Worm (Caenorhabditis elegans): ENCODE data around the gene nhr-44.

The nhr-44 gene

DNA sequence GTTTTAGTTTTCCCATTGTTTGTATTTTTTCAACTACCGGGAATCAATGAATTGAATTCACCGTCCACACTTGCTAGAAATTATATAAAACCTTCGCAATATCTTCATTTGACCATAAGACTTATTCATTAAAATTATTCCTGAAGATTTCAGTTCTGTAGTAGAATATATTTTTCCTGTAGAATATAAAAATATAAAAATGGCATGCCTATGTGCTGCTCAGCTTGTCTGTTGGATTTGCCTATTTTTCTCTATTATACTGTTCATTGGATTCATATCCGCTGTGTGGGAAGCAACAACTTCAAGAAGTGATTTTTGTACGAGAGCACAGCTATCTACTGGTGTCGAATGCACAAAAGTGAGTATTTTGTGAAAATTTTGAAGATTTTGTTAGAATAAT, 27.8 kb upstream of the nhr-44 start, which contains the start of gene F59E11.6:
F59E11.6 (plus strand) TSS at position 111 of the 400 bp plus-strand sequence.
- TF ChIP-seq hmg-4 (GFP tag; optimal IDR thresholded peaks at IDR 0.05) (no peak), ceh-36 (tag; optimal IDR thresholded peaks at IDR 0.05) (no peak), hmbx-1 (tag; optimal IDR thresholded peaks at IDR 0.05) (no peak), tra-4 (tag; optimal IDR thresholded peaks at IDR 0.05) (no peak), F13C5.2 (tag; optimal IDR thresholded peaks at IDR 0.05) (no peak), ceh-13 (GFP tag; optimal IDR thresholded peaks at IDR 0.05) (no peak), ets-7 (tag; optimal IDR thresholded peaks at IDR 0.05) (no peak), tbx-11 (GFP tag; IDR thresholded peaks at IDR 0.05) (no peak), scrt-1 (GFP tag; IDR thresholded peaks at IDR 0.05) (no peak), pes-1 (GFP tag; IDR thresholded peaks at IDR 0.05) (no peak), sea-1 (GFP tag; conservative IDR thresholded peaks at IDR 0.05) (no peak), B0310.2 (tag; optimal IDR thresholded peaks at IDR 0.05) (no peak), flt-1 (GFP tag; IDR thresholded peaks at IDR 0.05) (no peak), tbx-37 (GFP tag; conservative IDR thresholded peaks at IDR 0.05) (no peak), aly-1 (tag; optimal IDR thresholded peaks at IDR 0.05) (no peak), hnd-1 (tag; optimal IDR thresholded peaks at IDR 0.05) (no peak), ama-1 (optimal IDR thresholded peaks at IDR 0.05) (no peak)

DNA sequence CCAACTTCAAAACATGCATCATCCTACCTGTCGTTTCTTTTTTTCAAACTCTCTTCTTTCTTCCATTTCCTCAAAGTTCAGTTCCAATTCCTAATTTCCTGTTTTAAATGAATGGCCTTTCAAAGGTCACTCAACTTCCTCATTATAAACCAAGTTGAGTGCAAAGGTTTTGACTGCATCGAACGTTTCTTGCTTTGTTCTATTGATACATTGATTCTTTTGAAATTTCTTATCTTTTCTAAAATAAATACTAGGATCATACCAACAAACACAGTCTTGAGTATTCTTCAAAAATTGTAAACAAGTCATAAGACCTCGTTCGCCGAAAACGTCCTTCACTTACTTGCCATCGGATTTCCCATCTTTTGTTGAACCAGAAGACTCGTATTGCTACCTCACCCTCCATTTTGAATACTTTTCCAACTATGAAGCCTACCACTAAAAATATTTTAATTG, 26.3 kb upstream of the nhr-44 start, which contains the start of gene F59E11.7:
F59E11.7 (plus strand) TSS at position 51 of the 456 bp plus-strand sequence.
- TF ChIP-seq hnd-1 (tag; optimal IDR thresholded peaks at IDR 0.05) (no peak), tra-4 (tag; optimal IDR thresholded peaks at IDR 0.05) (no peak), flt-1 (GFP tag; IDR thresholded peaks at IDR 0.05) (no peak), F13C5.2 (tag; optimal IDR thresholded peaks at IDR 0.05) (no peak), hmbx-1 (tag; optimal IDR thresholded peaks at IDR 0.05) (no peak), hmg-4 (GFP tag; optimal IDR thresholded peaks at IDR 0.05) (no peak), sea-1 (GFP tag; conservative IDR thresholded peaks at IDR 0.05) (no peak), scrt-1 (GFP tag; IDR thresholded peaks at IDR 0.05) (no peak), ceh-36 (tag; optimal IDR thresholded peaks at IDR 0.05) (no peak), B0310.2 (tag; optimal IDR thresholded peaks at IDR 0.05) (no peak), ceh-13 (GFP tag; optimal IDR thresholded peaks at IDR 0.05) (no peak), tbx-11 (GFP tag; IDR thresholded peaks at IDR 0.05) (no peak), ama-1 (optimal IDR thresholded peaks at IDR 0.05) (no peak), tbx-37 (GFP tag; conservative IDR thresholded peaks at IDR 0.05) (no peak), ets-7 (tag; optimal IDR thresholded peaks at IDR 0.05) (no peak), aly-1 (tag; optimal IDR thresholded peaks at IDR 0.05) (no peak)

DNA sequence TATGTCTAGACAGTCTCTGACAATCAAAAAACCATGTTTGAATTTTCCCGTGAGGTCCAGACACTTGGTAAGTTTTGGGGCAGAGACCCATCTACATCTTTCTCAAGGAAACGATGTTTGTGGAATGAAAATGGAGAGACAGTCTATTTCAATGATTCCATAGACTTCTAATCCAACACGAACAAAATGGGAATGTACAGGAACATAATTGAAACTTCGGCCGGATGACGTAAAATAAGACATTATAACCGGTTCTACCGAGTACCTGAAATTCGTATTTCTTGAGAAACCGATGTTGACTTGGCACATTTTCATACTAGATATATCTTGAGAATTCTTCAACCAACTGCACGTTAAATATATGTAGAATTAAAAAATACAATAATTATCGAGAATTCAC, 24.2 kb upstream of the nhr-44 start, which contains the start of gene str-87:
str-87 (minus strand) TSS at position 101 of the 400 bp plus-strand sequence.
- no peak for TF ChIP-seq B0310.2 (tag; optimal IDR thresholded peaks at IDR 0.05)
- no peak for TF ChIP-seq tbx-37 (GFP tag; conservative IDR thresholded peaks at IDR 0.05)

DNA sequence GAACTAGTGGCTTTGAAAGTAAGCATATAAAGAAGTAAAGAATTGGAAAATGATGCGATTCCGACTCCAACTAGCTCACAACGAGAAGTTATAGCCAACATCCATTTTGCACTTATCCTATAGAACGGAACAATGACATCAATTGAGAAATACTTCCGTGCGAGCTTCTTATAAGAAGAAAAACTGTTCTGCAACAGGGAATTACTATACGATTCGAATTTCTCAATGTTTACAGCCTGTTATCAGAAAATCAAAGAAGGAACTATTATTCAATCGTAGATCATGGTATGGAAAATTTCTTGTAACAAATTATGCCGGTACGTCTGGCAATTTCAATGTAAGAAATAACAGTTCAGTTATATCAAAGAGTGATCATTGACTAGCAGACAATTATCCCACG, 21.8 kb upstream of the nhr-44 start, which contains the start of gene str-85:
str-85 (minus strand) TSS at position 101 of the 400 bp plus-strand sequence.
- TF ChIP-seq F13C5.2 (tag; optimal IDR thresholded peaks at IDR 0.05) (no peak), flt-1 (GFP tag; IDR thresholded peaks at IDR 0.05) (no peak), sea-1 (GFP tag; conservative IDR thresholded peaks at IDR 0.05) (no peak), scrt-1 (GFP tag; IDR thresholded peaks at IDR 0.05) (no peak), ceh-36 (tag; optimal IDR thresholded peaks at IDR 0.05) (no peak), hmg-4 (GFP tag; optimal IDR thresholded peaks at IDR 0.05) (no peak), tbx-37 (GFP tag; conservative IDR thresholded peaks at IDR 0.05) (no peak), ceh-13 (GFP tag; optimal IDR thresholded peaks at IDR 0.05) (no peak), tbx-11 (GFP tag; IDR thresholded peaks at IDR 0.05) (no peak), pes-1 (GFP tag; IDR thresholded peaks at IDR 0.05) (no peak), hnd-1 (tag; optimal IDR thresholded peaks at IDR 0.05) (no peak), ama-1 (optimal IDR thresholded peaks at IDR 0.05) (no peak), hmbx-1 (tag; optimal IDR thresholded peaks at IDR 0.05) (no peak), ets-7 (tag; optimal IDR thresholded peaks at IDR 0.05) (no peak), B0310.2 (tag; optimal IDR thresholded peaks at IDR 0.05) (no peak), tra-4 (tag; optimal IDR thresholded peaks at IDR 0.05) (no peak), aly-1 (tag; optimal IDR thresholded peaks at IDR 0.05) (no peak)

DNA sequence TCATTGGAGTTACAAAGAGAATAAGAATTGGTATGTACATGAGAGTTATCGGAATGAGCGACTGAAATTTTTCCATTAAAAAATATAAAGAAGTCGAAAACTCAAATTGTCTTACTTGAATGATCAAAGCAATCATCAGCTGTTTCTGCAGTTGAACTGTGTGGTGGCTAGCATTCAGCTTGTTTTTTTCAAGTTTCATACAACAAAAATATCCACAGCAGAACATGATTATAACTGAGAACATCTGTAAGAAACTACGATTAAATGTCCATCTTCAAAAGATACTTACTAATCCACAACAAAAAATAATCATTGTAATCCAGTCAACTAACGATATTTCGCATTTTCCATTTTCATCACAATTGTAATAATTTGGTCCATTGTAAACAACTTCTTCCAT, 20.9 kb upstream of the nhr-44 start:
- TF ChIP-seq ama-1 (optimal IDR thresholded peaks at IDR 0.05) (no peak), ets-7 (tag; optimal IDR thresholded peaks at IDR 0.05) (no peak), tbx-37 (GFP tag; conservative IDR thresholded peaks at IDR 0.05) (no peak), hmg-4 (GFP tag; optimal IDR thresholded peaks at IDR 0.05) (no peak), scrt-1 (GFP tag; IDR thresholded peaks at IDR 0.05) (no peak), B0310.2 (tag; optimal IDR thresholded peaks at IDR 0.05) (no peak), ceh-13 (GFP tag; optimal IDR thresholded peaks at IDR 0.05) (no peak)

DNA sequence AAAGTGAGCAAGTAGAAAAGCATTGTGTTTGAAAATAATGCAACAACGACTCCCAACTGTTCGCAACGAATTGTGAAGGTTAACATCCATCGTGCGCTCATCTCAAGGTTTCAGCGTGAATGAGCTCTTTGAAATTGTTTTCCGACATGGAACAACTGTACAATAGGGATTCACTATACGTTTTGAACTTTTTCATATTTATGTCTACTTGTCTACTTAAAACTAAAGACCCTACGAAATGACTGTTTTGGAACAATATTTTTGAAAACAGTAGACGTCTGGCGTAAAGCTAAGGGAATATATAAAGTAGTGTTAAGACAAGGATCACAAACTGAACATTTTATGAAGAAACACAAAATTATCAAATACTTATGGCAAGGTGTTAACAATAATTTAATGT, 19.7 kb upstream of the nhr-44 start, which contains the start of gene str-86:
str-86 (minus strand) TSS at position 101 of the 400 bp plus-strand sequence.
- no peak for TF ChIP-seq pes-1 (GFP tag; IDR thresholded peaks at IDR 0.05)
- no peak for TF ChIP-seq hmg-4 (GFP tag; optimal IDR thresholded peaks at IDR 0.05)
- TF ChIP-seq hmbx-1 (tag; optimal IDR thresholded peaks at IDR 0.05) = no peak
- no peak for TF ChIP-seq tra-4 (tag; optimal IDR thresholded peaks at IDR 0.05)
- no peak for TF ChIP-seq scrt-1 (GFP tag; IDR thresholded peaks at IDR 0.05)
- no peak for TF ChIP-seq hnd-1 (tag; optimal IDR thresholded peaks at IDR 0.05)
- no peak for TF ChIP-seq flt-1 (GFP tag; IDR thresholded peaks at IDR 0.05)
- TF ChIP-seq F13C5.2 (tag; optimal IDR thresholded peaks at IDR 0.05) = no peak
- no peak for TF ChIP-seq ama-1 (optimal IDR thresholded peaks at IDR 0.05)
- no peak for TF ChIP-seq aly-1 (tag; optimal IDR thresholded peaks at IDR 0.05)
- no peak for TF ChIP-seq ceh-13 (GFP tag; optimal IDR thresholded peaks at IDR 0.05)
- no peak for TF ChIP-seq B0310.2 (tag; optimal IDR thresholded peaks at IDR 0.05)
- no peak for TF ChIP-seq tbx-37 (GFP tag; conservative IDR thresholded peaks at IDR 0.05)
- TF ChIP-seq ceh-36 (tag; optimal IDR thresholded peaks at IDR 0.05) = no peak
- no peak for TF ChIP-seq ets-7 (tag; optimal IDR thresholded peaks at IDR 0.05)
- no peak for TF ChIP-seq tbx-11 (GFP tag; IDR thresholded peaks at IDR 0.05)
- TF ChIP-seq sea-1 (GFP tag; conservative IDR thresholded peaks at IDR 0.05) = no peak

DNA sequence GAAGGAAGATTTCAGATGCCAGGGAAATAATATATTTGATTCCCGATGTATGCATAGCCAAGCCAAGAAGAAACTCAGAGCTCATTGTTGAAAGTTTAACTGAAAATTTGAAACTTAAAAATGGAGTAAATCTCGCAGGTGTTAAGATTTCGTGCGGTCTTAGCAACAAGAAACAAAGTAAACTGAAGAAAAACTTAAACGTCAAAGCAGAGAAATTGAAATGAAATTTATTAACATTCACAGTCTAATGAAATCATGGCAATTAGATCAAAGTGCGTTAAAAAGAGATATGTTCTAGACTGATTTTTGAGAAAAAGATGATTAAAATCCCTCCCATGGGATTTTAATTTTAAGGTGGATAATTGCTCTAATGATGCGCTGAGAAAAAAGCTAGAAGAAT, 16.9 kb upstream of the nhr-44 start, which contains the start of gene str-84:
str-84 (minus strand) TSS at position 101 of the 400 bp plus-strand sequence.
- no peak for TF ChIP-seq tbx-11 (GFP tag; IDR thresholded peaks at IDR 0.05)
- no peak for TF ChIP-seq aly-1 (tag; optimal IDR thresholded peaks at IDR 0.05)
- no peak for TF ChIP-seq scrt-1 (GFP tag; IDR thresholded peaks at IDR 0.05)
- no peak for TF ChIP-seq ceh-13 (GFP tag; optimal IDR thresholded peaks at IDR 0.05)
- TF ChIP-seq hmg-4 (GFP tag; optimal IDR thresholded peaks at IDR 0.05) = no peak
- no peak for TF ChIP-seq hnd-1 (tag; optimal IDR thresholded peaks at IDR 0.05)
- no peak for TF ChIP-seq sea-1 (GFP tag; conservative IDR thresholded peaks at IDR 0.05)
- no peak for TF ChIP-seq hmbx-1 (tag; optimal IDR thresholded peaks at IDR 0.05)
- TF ChIP-seq F13C5.2 (tag; optimal IDR thresholded peaks at IDR 0.05) = no peak
- no peak for TF ChIP-seq ama-1 (optimal IDR thresholded peaks at IDR 0.05)
- no peak for TF ChIP-seq pes-1 (GFP tag; IDR thresholded peaks at IDR 0.05)
- TF ChIP-seq ceh-36 (tag; optimal IDR thresholded peaks at IDR 0.05) = no peak
